Fruit fly (Drosophila melanogaster) whole organism: ENCODE data around the gene mino.

Experiments
- CG8478 ChIP-seq: fragments of >200 bp; optimal IDR thresholded peaks from 2 replicates; lab custom pipeline; 2018; ENCODE audit warnings: inconsistent platforms
- Dll ChIP-seq: fragments of >200 bp; optimal IDR thresholded peaks from 2 replicates; lab custom pipeline; 2017
- pan ChIP-seq: fragments of >200 bp; optimal IDR thresholded peaks from 2 replicates; lab custom pipeline; 2017

- no peak for TF ChIP-seq CG8478 (lab: Kevin White, UChicago)
- no peak for TF ChIP-seq Dll (lab: Kevin White, UChicago)
- TF ChIP-seq pan (lab: Kevin White, UChicago), result no peak
Observed at dm6 chr3R:27912147-27912546, 12.8 kb upstream of the mino start, which contains the start of gene mil.
